Worm (Caenorhabditis elegans) whole organism, late embryonic: ENCODE results near the gene C06C3.12.
A peak's percentile ranks its signal among the peaks of the same experiment; 100 is the strongest.

Experiments used
- C08G9.2 ChIP-seq: sonication (generic microtip); optimal IDR thresholded peaks from 2 replicates; lab custom pipeline; 2016; ENCODE audit warnings: mild to moderate bottlenecking, missing genetic modification characterization, moderate library complexity, missing compliant biosample characterization
- C38D4.7 ChIP-seq: fragments of 200-800 bp; sonication (Bioruptor generic); optimal IDR thresholded peaks from 2 replicates; lab custom pipeline; 2018; ENCODE audit warnings: mild to moderate bottlenecking, missing genetic modification characterization, moderate library complexity, missing compliant biosample characterization
- F13H6.1 ChIP-seq: sonication (generic microtip); optimal IDR thresholded peaks from 2 replicates; lab custom pipeline; 2016; ENCODE audit warnings: missing genetic modification characterization, missing compliant biosample characterization
- K02D7.2 ChIP-seq: sonication (generic microtip); optimal IDR thresholded peaks from 2 replicates; lab custom pipeline; 2017; ENCODE audit warnings: mild to moderate bottlenecking, missing genetic modification characterization, missing compliant biosample characterization
- K09A11.1 ChIP-seq: sonication (generic microtip); optimal IDR thresholded peaks from 2 replicates; lab custom pipeline; 2017; ENCODE audit warnings: antibody characterized with exemption, mild to moderate bottlenecking, missing genetic modification characterization, missing compliant biosample characterization; ENCODE audit not compliant: insufficient read depth
- Y22D7AL.16 ChIP-seq: sonication (generic microtip); optimal IDR thresholded peaks from 2 replicates; lab custom pipeline; 2016; ENCODE audit warnings: missing genetic modification characterization, missing compliant biosample characterization
- ahr-1 ChIP-seq: sonication (generic microtip); optimal IDR thresholded peaks from 2 replicates; lab custom pipeline; 2016; ENCODE audit warnings: missing genetic modification characterization, missing compliant biosample characterization
- ceh-14 ChIP-seq: sonication (generic microtip); optimal IDR thresholded peaks from 2 replicates; lab custom pipeline; 2016; ENCODE audit warnings: missing genotype, missing genetic modification characterization, missing compliant biosample characterization
- ceh-19 ChIP-seq: fragments of 200-800 bp; sonication (Bioruptor generic); optimal IDR thresholded peaks from 2 replicates; lab custom pipeline; 2018; ENCODE audit warnings: mild to moderate bottlenecking, missing genetic modification characterization, missing compliant biosample characterization
- ceh-2 ChIP-seq: sonication (generic microtip); optimal IDR thresholded peaks from 2 replicates; lab custom pipeline; 2016; ENCODE audit warnings: missing genotype, missing genetic modification characterization, missing compliant biosample characterization
- ceh-22 ChIP-seq: sonication (generic microtip); optimal IDR thresholded peaks from 2 replicates; lab custom pipeline; 2017; ENCODE audit warnings: missing biosample characterization, missing genetic modification characterization
- ceh-31 ChIP-seq: sonication (generic microtip); optimal IDR thresholded peaks from 2 replicates; lab custom pipeline; 2016; ENCODE audit warnings: missing genetic modification characterization, missing compliant biosample characterization
- ceh-34 ChIP-seq: sonication (generic microtip); optimal IDR thresholded peaks from 2 replicates; lab custom pipeline; 2016; ENCODE audit warnings: mild to moderate bottlenecking, missing genetic modification characterization, missing compliant biosample characterization
- ceh-48 ChIP-seq: sonication (generic microtip); optimal IDR thresholded peaks from 2 replicates; lab custom pipeline; 2016; ENCODE audit warnings: missing genetic modification characterization, inconsistent platforms, missing compliant biosample characterization
- ceh-6 ChIP-seq: fragments of 200-800 bp; sonication (Bioruptor generic); optimal IDR thresholded peaks from 2 replicates; lab custom pipeline; 2018; ENCODE audit warnings: mild to moderate bottlenecking, missing genetic modification characterization, missing compliant biosample characterization
- ceh-9 ChIP-seq: sonication (generic microtip); optimal IDR thresholded peaks from 2 replicates; lab custom pipeline; 2016; ENCODE audit warnings: mild to moderate bottlenecking, missing genetic modification characterization, inconsistent platforms, missing compliant biosample characterization
- dve-1 ChIP-seq: sonication (generic microtip); optimal IDR thresholded peaks from 2 replicates; lab custom pipeline; 2017; ENCODE audit warnings: antibody characterized with exemption, mild to moderate bottlenecking, missing genetic modification characterization, missing compliant biosample characterization
- elt-2 ChIP-seq: sonication (generic microtip); optimal IDR thresholded peaks from 2 replicates; lab custom pipeline; 2016; ENCODE audit warnings: missing genetic modification reagents, missing genetic modification characterization, missing compliant biosample characterization
- fkh-6 ChIP-seq: sonication (generic microtip); optimal IDR thresholded peaks from 2 replicates; lab custom pipeline; 2016; ENCODE audit warnings: missing genetic modification characterization, missing compliant biosample characterization
- gmeb-2 ChIP-seq: sonication (generic microtip); optimal IDR thresholded peaks from 2 replicates; lab custom pipeline; 2016; ENCODE audit warnings: missing genetic modification characterization, inconsistent platforms, missing compliant biosample characterization
- hlh-13 ChIP-seq: fragments of 200-800 bp; sonication (Bioruptor generic); optimal IDR thresholded peaks from 2 replicates; lab custom pipeline; 2018; ENCODE audit warnings: mild to moderate bottlenecking, missing genetic modification characterization, missing compliant biosample characterization
- hlh-30 ChIP-seq: sonication (generic microtip); optimal IDR thresholded peaks from 2 replicates; lab custom pipeline; 2017; ENCODE audit warnings: antibody characterized with exemption, missing genetic modification characterization, missing compliant biosample characterization; ENCODE audit not compliant: insufficient read depth
- madf-2 ChIP-seq: sonication (generic microtip); optimal IDR thresholded peaks from 2 replicates; lab custom pipeline; 2017; ENCODE audit warnings: missing genetic modification characterization, missing compliant biosample characterization
- nfya-1 ChIP-seq: sonication (generic microtip); optimal IDR thresholded peaks from 2 replicates; lab custom pipeline; 2017; ENCODE audit warnings: missing genetic modification characterization, mild to moderate bottlenecking, missing compliant biosample characterization, antibody characterized with exemption, moderate library complexity
- nhr-11 ChIP-seq: fragments of 150-350 bp; optimal IDR thresholded peaks from 2 replicates; lab custom pipeline; 2014; ENCODE audit warnings: missing biosample characterization, missing genetic modification characterization
- nhr-232 ChIP-seq: sonication (generic microtip); optimal IDR thresholded peaks from 2 replicates; lab custom pipeline; 2016; ENCODE audit warnings: missing genetic modification characterization, missing compliant biosample characterization
- npax-4 ChIP-seq: sonication (generic microtip); optimal IDR thresholded peaks from 2 replicates; lab custom pipeline; 2016; ENCODE audit warnings: missing genetic modification characterization, missing compliant biosample characterization
- pax-1 ChIP-seq: fragments of 150-350 bp; optimal IDR thresholded peaks from 2 replicates; lab custom pipeline; 2014; ENCODE audit warnings: missing biosample characterization, missing genetic modification characterization
- pha-4 ChIP-seq: fragments of 150-350 bp; optimal IDR thresholded peaks from 2 replicates; lab custom pipeline; 2018; ENCODE audit warnings: missing biosample characterization, missing genetic modification reagents, missing genetic modification characterization
- pqm-1 ChIP-seq: sonication (generic microtip); optimal IDR thresholded peaks from 2 replicates; lab custom pipeline; 2016; ENCODE audit warnings: missing genetic modification characterization, missing compliant biosample characterization
- pros-1 ChIP-seq: fragments of 150-350 bp; optimal IDR thresholded peaks from 2 replicates; lab custom pipeline; 2014; ENCODE audit warnings: missing biosample characterization, missing genetic modification reagents, missing genetic modification characterization
- syd-9 ChIP-seq: sonication (generic microtip); optimal IDR thresholded peaks from 2 replicates; lab custom pipeline; 2016; ENCODE audit warnings: mild to moderate bottlenecking, missing genetic modification characterization, moderate library complexity, missing compliant biosample characterization
- tbx-2 ChIP-seq: sonication (generic microtip); optimal IDR thresholded peaks from 2 replicates; lab custom pipeline; 2016; ENCODE audit warnings: missing genetic modification characterization, missing compliant biosample characterization
- ttx-3 ChIP-seq: sonication (generic microtip); optimal IDR thresholded peaks from 2 replicates; lab custom pipeline; 2016; ENCODE audit warnings: missing genetic modification reagents, missing genetic modification characterization, missing compliant biosample characterization
- unc-3 ChIP-seq, 2 experiments: fragments of 200-800 bp in 1 of 2; sonication (Bioruptor generic) in 1 of 2; sonication (generic microtip) in 1 of 2; conservative IDR thresholded peaks in 1 of 2; optimal IDR thresholded peaks in 1 of 2; 2 replicates each; pipeline versions ENCODE4 v1.3.6 to Lab custom; 2016 to 2022; ENCODE audit warnings: missing compliant biosample characterization in 2 of 2, missing genetic modification characterization in 2 of 2, missing genetic modification reagents in 1 of 2
- unc-42 ChIP-seq: sonication (generic microtip); optimal IDR thresholded peaks from 2 replicates; lab custom pipeline; 2016; ENCODE audit warnings: missing genotype, missing genetic modification characterization, missing compliant biosample characterization
- unc-86 ChIP-seq: sonication (generic microtip); optimal IDR thresholded peaks from 2 replicates; lab custom pipeline; 2016; ENCODE audit warnings: missing genetic modification characterization, missing compliant biosample characterization
- zip-5 ChIP-seq: sonication (generic microtip); optimal IDR thresholded peaks from 2 replicates; lab custom pipeline; 2016; ENCODE audit warnings: missing genetic modification characterization, missing compliant biosample characterization
- ztf-16 ChIP-seq: sonication (generic microtip); optimal IDR thresholded peaks from 2 replicates; lab custom pipeline; 2017; ENCODE audit warnings: missing genetic modification characterization, missing compliant biosample characterization

C06C3.12 gene

ce11 chrII:9407469-9407868, 32.6 kb downstream of the C06C3.12 start, which contains the start of gene arrd-2:
TSS of gene arrd-2 (plus strand) at chrII:9407769.
- TF ChIP-seq C38D4.7 (GFP tag; lab: Kevin White, UChicago) (no peak), zip-5 (no peak), madf-2 (tag; lab: Kevin White, UChicago) (no peak), nfya-1 (tag; lab: Kevin White, UChicago) (no peak), ttx-3 (tag; lab: Kevin White, UChicago) (no peak), ceh-34 (tag; lab: Kevin White, UChicago) (no peak), unc-42 (tag; lab: Kevin White, UChicago) (no peak), ceh-48 (tag; lab: Kevin White, UChicago) (no peak), ceh-19 (GFP tag; lab: Kevin White, UChicago) (no peak), hlh-30 (tag; lab: Kevin White, UChicago) (no peak), unc-86 (no peak), syd-9 (tag; lab: Kevin White, UChicago) (no peak), pqm-1 (tag; lab: Kevin White, UChicago) (no peak), ztf-16 (tag; lab: Kevin White, UChicago) (no peak), unc-3 (GFP tag; conservative IDR thresholded peaks at IDR 0.05; lab: Robert Waterston, UW) (no peak), unc-3 (tag; optimal IDR thresholded peaks at IDR 0.05; lab: Kevin White, UChicago) (no peak), K02D7.2 (tag; lab: Kevin White, UChicago) (no peak)

ce11 chrII:9411497-9411896, 36.6 kb downstream of the C06C3.12 start, which contains the start of gene M176.9:
TSS of gene M176.9 (minus strand) at chrII:9411597.
- no peak for TF ChIP-seq pros-1 (tag; lab: Kevin White, UChicago)
- no peak for TF ChIP-seq unc-3 (GFP tag; conservative IDR thresholded peaks at IDR 0.05; lab: Robert Waterston, UW)
- TF ChIP-seq unc-3 (tag; optimal IDR thresholded peaks at IDR 0.05; lab: Kevin White, UChicago) = no peak
- no peak for TF ChIP-seq unc-86
- TF ChIP-seq syd-9 (tag; lab: Kevin White, UChicago) = no peak
- no peak for TF ChIP-seq ceh-22 (tag; lab: Kevin White, UChicago)
- TF ChIP-seq nhr-232 (tag; lab: Kevin White, UChicago) = no peak
- no peak for TF ChIP-seq ttx-3 (tag; lab: Kevin White, UChicago)
- no peak for TF ChIP-seq ceh-9
- TF ChIP-seq C08G9.2 (tag; lab: Kevin White, UChicago) = no peak
- no peak for TF ChIP-seq fkh-6 (tag; lab: Kevin White, UChicago)

ce11 chrII:9412086-9412608, 37.2 kb downstream of the C06C3.12 start, which contains the start of gene arrd-3:
TSS of gene arrd-3 (plus strand) at chrII:9412558.
- TF ChIP-seq nhr-11 (tag; lab: Kevin White, UChicago) (no peak), hlh-13 (GFP tag; lab: Kevin White, UChicago) (no peak), ceh-9 (no peak), pax-1 (tag; lab: Kevin White, UChicago) (no peak), ahr-1 (tag; lab: Kevin White, UChicago) (no peak), Y22D7AL.16 (tag; lab: Kevin White, UChicago) (no peak), gmeb-2 (tag; lab: Kevin White, UChicago) (no peak), npax-4 (tag; lab: Kevin White, UChicago) (no peak), F13H6.1 (tag; lab: Kevin White, UChicago) (no peak), K09A11.1 (no peak), ceh-6 (GFP tag; lab: Kevin White, UChicago) (no peak)

- TF ChIP-seq ceh-31 (peak; percentile 12), elt-2 (tag; lab: Kevin White, UChicago) (peak; percentile 25), nfya-1 (tag; lab: Kevin White, UChicago) (peak; percentile 45), ztf-16 (tag; lab: Kevin White, UChicago) (no peak), dve-1 (tag; lab: Kevin White, UChicago) (no peak), unc-42 (tag; lab: Kevin White, UChicago) (peak; percentile 36), pha-4 (tag; lab: Kevin White, UChicago) (no peak), ceh-14 (tag; lab: Kevin White, UChicago) (peak; percentile 33), unc-3 (GFP tag; conservative IDR thresholded peaks at IDR 0.05; lab: Robert Waterston, UW) (0 out of 2 replicates have a peak, but pooled peaks have one; percentile 14), unc-3 (tag; optimal IDR thresholded peaks at IDR 0.05; lab: Kevin White, UChicago) (no peak), ceh-2 (tag; lab: Kevin White, UChicago) (peak; percentile 16), tbx-2 (tag; lab: Kevin White, UChicago) (peak; percentile 3)
Observed at ce11 chrII:9416381-9417276, 41.7 kb downstream of the C06C3.12 start, which contains the start of the genes gss-1 and chch-3. TSS of gene gss-1 (minus strand) at chrII:9416431. TSS of gene chch-3 (plus strand) at chrII:9417013.
